Fruit fly (Drosophila melanogaster) whole organism, embryonic: Measurements from ENCODE around the gene Srp14.

Experiments
- CG31441 ChIP-seq: fragments of 200-800 bp; sonication (Bioruptor generic); IDR thresholded peaks from 2 replicates; pipeline ENCODE4 v1.3.6; 2022; ENCODE audit warnings: missing biosample characterization, missing genetic modification characterization
- Dip3 ChIP-seq: fragments of 200-800 bp; sonication (Bioruptor generic); optimal IDR thresholded peaks from 3 replicates; lab custom pipeline; 2016; ENCODE audit warnings: missing biosample characterization, missing genetic modification characterization
- H2.0 ChIP-seq: fragments of 200-800 bp; sonication (Bioruptor generic); IDR thresholded peaks from 2 replicates; pipeline ENCODE4 v1.3.6; 2022; ENCODE audit warnings: missing biosample characterization, missing genetic modification characterization
- Oli ChIP-seq: fragments of 200-800 bp; sonication (Bioruptor generic); optimal IDR thresholded peaks from 2 replicates; lab custom pipeline; 2018; ENCODE audit warnings: missing biosample characterization, mild to moderate bottlenecking, missing genetic modification characterization, moderate library complexity

- no peak for TF ChIP-seq H2.0 (GFP tag; lab: Robert Waterston, UW)
- TF ChIP-seq Dip3 (GFP tag; lab: Kevin White, UChicago) = no peak
- TF ChIP-seq CG31441 (GFP tag; lab: Robert Waterston, UW) = no peak; the same call in 1 of the 2 replicates
- no peak for TF ChIP-seq Oli (tag; lab: Kevin White, UChicago)
Observed at dm6 chr3R:20574535-20574980, 5.4 kb upstream of the Srp14 start.
